Worm (Caenorhabditis elegans) whole organism, young adult: ENCODE measurements around the gene msp-152.
"Not testable (repeated sequence)": the region's sequence is repeated elsewhere in the genome, so short reads cannot be mapped to it uniquely, and the experiment has no call there.

Experiments used
- B0019.2 ChIP-seq: fragments of 200-800 bp; sonication (Bioruptor generic); conservative IDR thresholded peaks from 2 replicates; pipeline ENCODE4 v1.3.6; 2022; ENCODE audit warnings: missing genetic modification reagents, missing genetic modification characterization, missing compliant biosample characterization
- C17E4.6 ChIP-seq: fragments of 200-800 bp; sonication (Bioruptor generic); IDR thresholded peaks from 2 replicates; pipeline ENCODE4 v1.3.6; 2022; ENCODE audit warnings: missing genetic modification reagents, missing genetic modification characterization, missing compliant biosample characterization
- D2030.7 ChIP-seq: fragments of 200-800 bp; sonication (Bioruptor generic); IDR thresholded peaks from 2 replicates; pipeline ENCODE4 v1.3.6; 2022; ENCODE audit warnings: missing genetic modification reagents, missing genetic modification characterization, missing compliant biosample characterization
- F23B12.7 ChIP-seq: sonication (generic microtip); optimal IDR thresholded peaks from 2 replicates; lab custom pipeline; 2017; ENCODE audit warnings: missing genetic modification characterization, mild to moderate bottlenecking, missing compliant biosample characterization, antibody characterized with exemption, moderate library complexity; ENCODE audit not compliant: insufficient read depth
- F39B2.1 ChIP-seq: fragments of 200-800 bp; sonication (Bioruptor generic); IDR thresholded peaks from 2 replicates; pipeline ENCODE4 v1.3.6; 2022; ENCODE audit warnings: missing genetic modification reagents, missing genetic modification characterization, missing compliant biosample characterization
- K11D2.4 ChIP-seq: fragments of 200-800 bp; sonication (Bioruptor generic); IDR thresholded peaks from 2 replicates; pipeline ENCODE4 v1.3.6; 2022; ENCODE audit warnings: missing genetic modification reagents, missing genetic modification characterization, missing compliant biosample characterization
- Y53G8AR.9 ChIP-seq: fragments of 200-800 bp; sonication (Bioruptor generic); conservative IDR thresholded peaks from 2 replicates; pipeline ENCODE4 v1.3.6; 2022; ENCODE audit warnings: missing genetic modification reagents, missing genetic modification characterization, missing compliant biosample characterization
- Y67H2A.10 ChIP-seq: fragments of 200-800 bp; sonication (Bioruptor generic); conservative IDR thresholded peaks from 2 replicates; pipeline ENCODE4 v1.3.6; 2022; ENCODE audit warnings: missing genetic modification reagents, missing genetic modification characterization, missing compliant biosample characterization
- ama-1 ChIP-seq, 3 experiments: fragments of 150-350 bp in 1 of 3; sonication (generic microtip) in 2 of 3; optimal IDR thresholded peaks; 2 replicates each; lab custom pipeline; 2014 to 2018; ENCODE audit warnings: missing biosample characterization in 2 of 3, missing genetic modification characterization in 2 of 3, missing genetic modification reagents in 2 of 3
- aptf-3 ChIP-seq: fragments of 200-800 bp; sonication (Bioruptor generic); IDR thresholded peaks from 2 replicates; pipeline ENCODE4 v1.3.6; 2022; ENCODE audit warnings: missing genetic modification characterization, missing compliant biosample characterization
- attf-5 ChIP-seq: fragments of 200-800 bp; sonication (Bioruptor generic); optimal IDR thresholded peaks from 2 replicates; lab custom pipeline; 2018; ENCODE audit warnings: mild to moderate bottlenecking, missing genetic modification characterization, missing compliant biosample characterization
- attf-6 ChIP-seq: fragments of 200-800 bp; sonication (Bioruptor generic); IDR thresholded peaks from 2 replicates; pipeline ENCODE4 v1.3.6; 2022; ENCODE audit warnings: missing genetic modification reagents, missing genetic modification characterization, missing compliant biosample characterization
- bed-1 ChIP-seq: fragments of 200-800 bp; sonication (Bioruptor generic); IDR thresholded peaks from 2 replicates; pipeline ENCODE4 v1.3.6; 2022; ENCODE audit warnings: missing genetic modification reagents, missing genetic modification characterization, missing compliant biosample characterization
- ccch-3 ChIP-seq: fragments of 200-800 bp; sonication (Bioruptor generic); optimal IDR thresholded peaks from 2 replicates; lab custom pipeline; 2018; ENCODE audit warnings: mild to moderate bottlenecking, missing genetic modification characterization, missing compliant biosample characterization
- cebp-2 ChIP-seq: fragments of 200-800 bp; sonication (Bioruptor generic); IDR thresholded peaks from 2 replicates; pipeline ENCODE4 v1.3.6; 2022; ENCODE audit warnings: missing genetic modification characterization, missing compliant biosample characterization
- ceh-100 ChIP-seq: fragments of 200-800 bp; sonication (Bioruptor generic); IDR thresholded peaks from 2 replicates; pipeline ENCODE4 v1.3.6; 2022; ENCODE audit warnings: missing genetic modification reagents, missing genetic modification characterization, missing compliant biosample characterization
- ceh-91 ChIP-seq: fragments of 200-800 bp; sonication (Bioruptor generic); IDR thresholded peaks from 2 replicates; pipeline ENCODE4 v1.3.6; 2022; ENCODE audit warnings: missing genetic modification reagents, missing genetic modification characterization, missing compliant biosample characterization
- die-1 ChIP-seq: sonication (generic microtip); optimal IDR thresholded peaks from 2 replicates; lab custom pipeline; 2016; ENCODE audit warnings: missing genotype, mild to moderate bottlenecking, missing genetic modification characterization, missing compliant biosample characterization
- dpff-1 ChIP-seq: sonication (generic microtip); optimal IDR thresholded peaks from 2 replicates; lab custom pipeline; 2017; ENCODE audit warnings: mild to moderate bottlenecking, missing genetic modification characterization, missing compliant biosample characterization
- egl-44 ChIP-seq: fragments of 200-800 bp; sonication (Bioruptor generic); IDR thresholded peaks from 2 replicates; pipeline ENCODE4 v1.3.6; 2022; ENCODE audit warnings: missing genetic modification reagents, missing genetic modification characterization, missing compliant biosample characterization
- hlh-12 ChIP-seq: sonication (generic microtip); optimal IDR thresholded peaks from 2 replicates; lab custom pipeline; 2016; ENCODE audit warnings: missing genetic modification characterization, missing compliant biosample characterization
- hmg-1.2 ChIP-seq: fragments of 200-800 bp; sonication (Bioruptor generic); IDR thresholded peaks from 2 replicates; pipeline ENCODE4 v1.3.6; 2022; ENCODE audit warnings: missing genetic modification reagents, missing genetic modification characterization, missing compliant biosample characterization
- hsf-1 ChIP-seq: fragments of 200-800 bp; sonication (Bioruptor generic); IDR thresholded peaks from 2 replicates; pipeline ENCODE4 v1.3.6; 2022; ENCODE audit warnings: missing genetic modification reagents, missing genetic modification characterization, missing compliant biosample characterization
- let-607 ChIP-seq, 2 experiments: fragments of 200-800 bp in 1 of 2; sonication (Bioruptor generic) in 1 of 2; sonication (generic microtip) in 1 of 2; optimal IDR thresholded peaks; 2 replicates each; lab custom pipeline; 2016 to 2018; ENCODE audit warnings: mild to moderate bottlenecking in 2 of 2, missing compliant biosample characterization in 2 of 2, missing genetic modification characterization in 2 of 2, moderate library complexity in 2 of 2, missing genotype in 1 of 2
- lin-40 ChIP-seq: sonication (generic microtip); optimal IDR thresholded peaks from 2 replicates; lab custom pipeline; 2016; ENCODE audit warnings: missing genetic modification characterization, mild to moderate bottlenecking, missing compliant biosample characterization, missing genotype, missing genetic modification reagents
- madf-6 ChIP-seq: fragments of 200-800 bp; sonication (Bioruptor generic); IDR thresholded peaks from 2 replicates; pipeline ENCODE4 v1.3.6; 2022; ENCODE audit warnings: missing genetic modification reagents, missing genetic modification characterization, missing compliant biosample characterization
- nfyb-1 ChIP-seq: fragments of 200-800 bp; sonication (Bioruptor generic); IDR thresholded peaks from 2 replicates; pipeline ENCODE4 v1.3.6; 2022; ENCODE audit warnings: missing genetic modification reagents, missing genetic modification characterization, missing compliant biosample characterization
- nhr-90 ChIP-seq: sonication (generic microtip); optimal IDR thresholded peaks from 2 replicates; lab custom pipeline; 2016; ENCODE audit warnings: missing genotype, mild to moderate bottlenecking, missing genetic modification characterization, missing compliant biosample characterization
- snpc-3.4 ChIP-seq: sonication (generic microtip); optimal IDR thresholded peaks from 2 replicates; lab custom pipeline; 2017; ENCODE audit warnings: missing genetic modification characterization, mild to moderate bottlenecking, missing compliant biosample characterization, antibody characterized with exemption, moderate library complexity, missing genotype, missing genetic modification reagents
- xnd-1 ChIP-seq: sonication (generic microtip); optimal IDR thresholded peaks from 2 replicates; lab custom pipeline; 2016; ENCODE audit warnings: missing genotype, missing genetic modification reagents, missing genetic modification characterization, missing compliant biosample characterization
- ztf-25 ChIP-seq: fragments of 200-800 bp; sonication (Bioruptor generic); IDR thresholded peaks from 2 replicates; pipeline ENCODE4 v1.3.6; 2022; ENCODE audit warnings: missing genetic modification reagents, missing genetic modification characterization, missing compliant biosample characterization

msp-152 gene

DNA sequence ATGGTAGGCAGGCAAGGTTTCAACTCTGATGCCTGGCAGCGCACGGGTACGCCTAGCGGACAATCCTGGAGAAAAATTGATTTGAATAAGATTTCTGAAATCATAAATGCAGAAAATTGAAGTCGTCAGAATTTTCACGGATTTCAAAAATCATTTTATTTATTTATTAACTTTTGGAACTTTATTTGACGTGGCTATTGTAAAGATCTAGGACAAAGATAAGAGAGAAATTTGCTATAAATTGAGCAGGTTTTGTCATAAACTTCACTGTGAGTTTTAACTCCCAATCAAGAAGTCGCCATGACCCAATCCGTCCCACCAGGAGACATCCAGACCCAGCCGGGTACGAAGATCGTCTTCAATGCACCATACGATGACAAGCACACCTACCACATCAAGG lies at the start of gene msp-152:
Gene msp-152 (plus strand): TSS at position 301 of the 400 bp plus-strand sequence.
- TF ChIP-seq aptf-3; C17E4.6; cebp-2 (GFP tag; lab: Robert Waterston, UW): not testable (repeated sequence)

DNA sequence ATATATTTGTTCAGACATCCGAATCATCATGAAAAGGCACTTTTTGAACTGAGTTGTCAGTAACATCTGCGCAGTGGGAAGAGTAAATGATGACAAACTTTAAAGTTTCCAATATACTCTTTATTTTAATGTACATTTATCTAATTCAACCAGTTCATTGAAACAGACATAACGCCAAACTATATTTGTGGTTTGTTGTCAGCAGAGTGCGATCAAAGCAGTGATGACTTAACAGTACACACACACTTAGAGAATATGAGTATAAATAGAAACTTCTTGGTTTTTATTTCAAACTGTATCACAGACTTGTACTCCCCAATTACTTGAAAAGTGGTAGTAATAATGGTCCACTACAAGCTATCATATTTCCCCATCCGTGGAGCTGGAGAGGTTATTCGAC lies 49.4 kb upstream of the msp-152 start, which contains the start of gene gst-8:
Gene gst-8 (plus strand): TSS at position 301 of the 400 bp plus-strand sequence.
- no peak for TF ChIP-seq madf-6

DNA sequence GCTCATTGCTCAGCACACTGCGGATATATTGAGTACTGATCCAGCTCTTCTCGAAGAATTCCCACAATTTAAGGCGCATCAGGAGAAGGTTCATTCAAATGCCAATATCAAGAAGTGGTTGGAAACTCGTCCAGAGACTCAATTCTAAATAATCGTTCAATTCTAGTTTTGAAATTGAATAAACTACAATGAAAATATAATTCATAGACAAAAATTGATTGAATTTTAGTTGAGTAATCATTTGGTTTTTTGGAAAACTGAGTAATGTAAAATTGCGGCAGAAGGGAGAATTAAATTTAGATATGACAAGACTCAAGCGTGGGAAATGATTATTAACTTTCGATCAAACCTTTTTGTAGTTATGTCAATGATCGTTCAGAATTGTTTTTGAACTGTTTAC lies 48.4 kb upstream of the msp-152 start:
- TF ChIP-seq attf-6 (no peak), let-607 (tag; optimal IDR thresholded peaks at IDR 0.05; lab: Kevin White, UChicago) (no peak), F39B2.1 (GFP tag; lab: Robert Waterston, UW) (no peak), ceh-100 (GFP tag; lab: Robert Waterston, UW) (no peak), ztf-25 (no peak), ceh-91 (GFP tag; lab: Robert Waterston, UW) (no peak), B0019.2 (GFP tag; lab: Robert Waterston, UW) (no peak), hsf-1 (no peak), Y67H2A.10 (GFP tag; lab: Robert Waterston, UW) (no peak)

DNA sequence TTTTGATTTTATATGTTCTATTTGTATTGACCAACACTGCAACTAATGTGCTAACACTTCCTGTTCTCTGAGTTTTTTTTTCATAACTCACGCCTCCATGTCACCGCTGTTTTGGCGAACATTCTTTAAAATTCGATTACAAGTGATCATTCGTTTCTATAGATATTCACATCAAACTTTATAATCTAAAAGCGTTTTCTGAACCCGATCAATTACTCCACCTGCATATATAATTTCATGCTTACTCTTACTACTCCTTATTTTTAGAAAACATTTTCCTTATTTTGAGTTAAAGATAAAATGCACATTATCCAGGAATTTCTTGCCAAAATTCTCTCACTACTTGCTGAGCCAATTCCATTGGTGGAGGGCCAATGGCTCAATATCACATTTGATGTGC lies 46.9 kb upstream of the msp-152 start, which contains the start of gene R05F9.7:
Gene R05F9.7 (plus strand): TSS at position 301 of the 400 bp plus-strand sequence.
- no peak for TF ChIP-seq hmg-1.2 (GFP tag; lab: Robert Waterston, UW)
- no peak for TF ChIP-seq K11D2.4 (GFP tag; lab: Robert Waterston, UW)
- TF ChIP-seq nhr-90 (tag; lab: Kevin White, UChicago), result no peak
- no peak for TF ChIP-seq lin-40
- TF ChIP-seq attf-5, result no peak
- no peak for TF ChIP-seq Y53G8AR.9 (GFP tag; lab: Robert Waterston, UW)
- TF ChIP-seq die-1, result no peak
- no peak for TF ChIP-seq snpc-3.4
- no peak for TF ChIP-seq bed-1 (GFP tag; lab: Robert Waterston, UW)
- no peak for TF ChIP-seq ccch-3 (GFP tag; lab: Kevin White, UChicago)
- no peak for TF ChIP-seq hsf-1
- no peak for TF ChIP-seq xnd-1 (tag; lab: Kevin White, UChicago)
- no peak for TF ChIP-seq hlh-12 (tag; lab: Kevin White, UChicago)
- TF ChIP-seq dpff-1, result no peak
- TF ChIP-seq F23B12.7 (tag; lab: Kevin White, UChicago), result no peak
- no peak for TF ChIP-seq D2030.7
- no peak for TF ChIP-seq egl-44 (GFP tag; lab: Robert Waterston, UW)
- TF ChIP-seq nfyb-1 (GFP tag; lab: Robert Waterston, UW), result no peak
- no peak for TF ChIP-seq ama-1 (optimal IDR thresholded peaks at IDR 0.05; lab: Kevin White, UChicago)
- TF ChIP-seq ama-1 (GFP tag; optimal IDR thresholded peaks at IDR 0.05; lab: Kevin White, UChicago), result no peak
